Worm (Caenorhabditis elegans): ENCODE data around the gene ZK418.11.

DNA sequence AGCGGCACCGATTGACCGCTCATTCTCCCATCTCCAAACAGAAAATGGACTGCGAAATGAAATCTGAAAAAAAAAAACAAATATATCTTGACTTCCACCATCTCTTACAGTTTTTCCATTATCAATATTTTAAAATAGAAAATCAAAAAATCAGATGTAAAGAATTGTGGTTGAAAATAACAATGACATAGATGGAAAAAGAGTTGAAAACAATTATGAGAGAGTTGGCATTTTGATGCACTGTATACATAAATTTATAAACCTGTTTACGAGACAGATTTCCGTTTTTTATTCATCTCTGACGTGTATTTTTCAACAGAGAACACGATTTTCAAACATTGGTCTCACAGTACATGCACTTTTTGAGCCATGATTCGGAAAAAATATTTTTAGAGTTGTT lies 19.4 kb upstream of the ZK418.11 start, which contains the start of gene ZK418.7:
- TF ChIP-seq him-1 (tag; optimal IDR thresholded peaks at IDR 0.05) = no peak
- no peak for TF ChIP-seq dao-5 (tag; optimal IDR thresholded peaks at IDR 0.05)

All from whole organism, L4/young adult.